Worm (Caenorhabditis elegans) whole organism, L2 larva: ENCODE data around the gene K12B6.9.

ENCODE experiments used
- F13H6.1 ChIP-seq: sonication (generic microtip); optimal IDR thresholded peaks from 2 replicates; lab custom pipeline; 2016; ENCODE audit warnings: missing genetic modification characterization, missing compliant biosample characterization
- ceh-82 ChIP-seq: fragments of 150-350 bp; optimal IDR thresholded peaks from 2 replicates; lab custom pipeline; 2014; ENCODE audit warnings: missing biosample characterization, missing genetic modification characterization
- nhr-237 ChIP-seq: fragments of 150-350 bp; optimal IDR thresholded peaks from 2 replicates; lab custom pipeline; 2014; ENCODE audit warnings: missing biosample characterization, missing genetic modification characterization
- nhr-77 ChIP-seq: fragments of 150-350 bp; optimal IDR thresholded peaks from 2 replicates; lab custom pipeline; 2014; ENCODE audit warnings: missing biosample characterization, missing genetic modification characterization
- sem-4 ChIP-seq: fragments of 150-350 bp; optimal IDR thresholded peaks from 2 replicates; lab custom pipeline; 2014; ENCODE audit warnings: missing biosample characterization, missing genetic modification reagents, missing genetic modification characterization

DNA sequence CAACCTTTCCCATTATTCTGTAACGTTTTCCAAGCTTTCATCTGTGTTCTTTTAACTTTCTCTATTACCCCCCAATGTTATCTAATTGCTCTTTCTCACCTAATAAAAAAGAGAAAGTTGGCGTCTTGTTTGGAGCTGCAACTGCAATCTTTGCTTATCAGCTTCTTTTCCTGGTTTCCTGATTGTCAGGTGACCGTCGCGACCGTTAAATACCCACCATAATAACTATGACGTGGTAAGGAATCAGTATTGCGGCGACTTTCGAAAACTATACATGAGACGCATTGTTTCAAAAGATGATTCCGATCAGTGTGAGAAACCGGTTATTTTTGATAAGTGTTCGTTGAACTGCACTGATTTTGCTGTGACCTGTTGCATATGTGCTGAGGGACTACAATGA, 17.3 kb downstream of the K12B6.9 start:
- TF ChIP-seq ceh-82 (tag; lab: Kevin White, UChicago) = no peak
- no peak for TF ChIP-seq nhr-237 (tag; lab: Kevin White, UChicago)
- no peak for TF ChIP-seq nhr-77
- TF ChIP-seq sem-4 = no peak
- peak; percentile 12 for TF ChIP-seq F13H6.1 (tag; lab: Kevin White, UChicago)
